Fruit fly (Drosophila melanogaster) whole organism, embryonic: ENCODE data around the gene CG9497.
A peak's percentile ranks its signal among the peaks of the same experiment; 100 is the strongest.

Experiments used
- CG17359 ChIP-seq: fragments of 200-800 bp; sonication (Bioruptor generic); optimal IDR thresholded peaks from 3 replicates; lab custom pipeline; 2018; ENCODE audit warnings: missing biosample characterization, mild to moderate bottlenecking, missing genetic modification characterization, moderate library complexity
- Sin3A ChIP-seq: fragments of >200 bp; optimal IDR thresholded peaks from 2 replicates; lab custom pipeline; 2018
- maf-S ChIP-seq: fragments of 200-800 bp; sonication (Bioruptor generic); optimal IDR thresholded peaks from 2 replicates; lab custom pipeline; 2016; ENCODE audit warnings: missing biosample characterization, missing genetic modification characterization
- zen ChIP-seq: fragments of 200-800 bp; sonication (Bioruptor generic); optimal IDR thresholded peaks from 3 replicates; lab custom pipeline; 2018; ENCODE audit warnings: missing biosample characterization, mild to moderate bottlenecking, missing genetic modification characterization, moderate library complexity

- TF ChIP-seq Sin3A (lab: Kevin White, UChicago) (peak; percentile 41), zen (tag; lab: Kevin White, UChicago) (peak; percentile 68), CG17359 (tag; lab: Kevin White, UChicago) (no peak), maf-S (peak; percentile 20)
These were observed 24.5 kb downstream of the CG9497 start, which contains the start of gene PDZ-GEF for dm6 chr2L:6323536-6324385.
